Worm (Caenorhabditis elegans): ENCODE data around the gene C36C9.6.

ce11 chrX:1720359-1720758 lies 29.6 kb upstream of the C36C9.6 start, which contains the start of gene F07G6.8:
- TF ChIP-seq T22C8.4 (GFP tag; IDR thresholded peaks at IDR 0.05), result no peak
- TF ChIP-seq ztf-23 (GFP tag; IDR thresholded peaks at IDR 0.05), result no peak
- TF ChIP-seq flt-1 (GFP tag; IDR thresholded peaks at IDR 0.05), result no peak
- no peak for TF ChIP-seq ztf-29 (GFP tag; IDR thresholded peaks at IDR 0.05)

Measured in whole organism, midembryonic.